Worm (Caenorhabditis elegans): ENCODE measurements around the gene grl-23.
A peak's percentile ranks its signal among the peaks of the same experiment; 100 is the strongest.

grl-23 gene

ce11 chrV:12536409-12537038, 40.2 kb downstream of the grl-23 start:
- TF ChIP-seq W03F9.2 (tag; optimal IDR thresholded peaks at IDR 0.05) = no peak
- TF ChIP-seq dao-5 (tag; optimal IDR thresholded peaks at IDR 0.05) = no peak
- TF ChIP-seq him-1 (tag; optimal IDR thresholded peaks at IDR 0.05) = no peak

ce11 chrV:12534941-12535340, 41.8 kb downstream of the grl-23 start:
- TF ChIP-seq W03F9.2 (tag; optimal IDR thresholded peaks at IDR 0.05) (no peak), dao-5 (tag; optimal IDR thresholded peaks at IDR 0.05) (no peak), him-1 (tag; optimal IDR thresholded peaks at IDR 0.05) (no peak)

ce11 chrV:12533635-12534150, 43.0 kb downstream of the grl-23 start:
- TF ChIP-seq him-1 (tag; optimal IDR thresholded peaks at IDR 0.05) (no peak), dao-5 (tag; optimal IDR thresholded peaks at IDR 0.05) (no peak), W03F9.2 (tag; optimal IDR thresholded peaks at IDR 0.05) (no peak)

ce11 chrV:12532369-12532768, 44.3 kb downstream of the grl-23 start:
- no peak for TF ChIP-seq him-1 (tag; optimal IDR thresholded peaks at IDR 0.05)
- TF ChIP-seq W03F9.2 (tag; optimal IDR thresholded peaks at IDR 0.05) = no peak
- no peak for TF ChIP-seq dao-5 (tag; optimal IDR thresholded peaks at IDR 0.05)

- TF ChIP-seq dao-5 (tag; optimal IDR thresholded peaks at IDR 0.05) (no peak), W03F9.2 (tag; optimal IDR thresholded peaks at IDR 0.05) (no peak), him-1 (tag; optimal IDR thresholded peaks at IDR 0.05) (no peak)
Observed at ce11 chrV:12531084-12531483, 45.6 kb downstream of the grl-23 start.

- TF ChIP-seq him-1 (tag; optimal IDR thresholded peaks at IDR 0.05) (no peak), W03F9.2 (tag; optimal IDR thresholded peaks at IDR 0.05) (no peak), dao-5 (tag; optimal IDR thresholded peaks at IDR 0.05) (no peak)
Observed at ce11 chrV:12530129-12530528, 46.6 kb downstream of the grl-23 start.

ce11 chrV:12528919-12529318, 47.8 kb downstream of the grl-23 start:
- TF ChIP-seq W03F9.2 (tag; optimal IDR thresholded peaks at IDR 0.05) = no peak
- TF ChIP-seq him-1 (tag; optimal IDR thresholded peaks at IDR 0.05) = peak; percentile 31

ce11 chrV:12526758-12527157, 49.9 kb downstream of the grl-23 start, which contains the start of gene F45D3.1:
F45D3.1 (plus strand) TSS chrV:12527058.
- TF ChIP-seq dao-5 (tag; optimal IDR thresholded peaks at IDR 0.05) = no peak
- no peak for TF ChIP-seq W03F9.2 (tag; optimal IDR thresholded peaks at IDR 0.05)
- TF ChIP-seq him-1 (tag; optimal IDR thresholded peaks at IDR 0.05) = no peak

- TF ChIP-seq him-1 (tag; optimal IDR thresholded peaks at IDR 0.05) (no peak), dao-5 (tag; optimal IDR thresholded peaks at IDR 0.05) (no peak), W03F9.2 (tag; optimal IDR thresholded peaks at IDR 0.05) (no peak)
Observed at ce11 chrV:12526124-12526523, 50.6 kb downstream of the grl-23 start.

ce11 chrV:12525526-12525925, 51.2 kb downstream of the grl-23 start, which contains the start of gene dyf-4:
dyf-4 (minus strand) TSS chrV:12525738.
- TF ChIP-seq him-1 (tag; optimal IDR thresholded peaks at IDR 0.05) (no peak), W03F9.2 (tag; optimal IDR thresholded peaks at IDR 0.05) (no peak), dao-5 (tag; optimal IDR thresholded peaks at IDR 0.05) (no peak)
